Worm (Caenorhabditis elegans) whole organism, L4 larva: ENCODE data around the gene ttbk-5.

Experiments
- nhr-237 ChIP-seq: sonication (generic microtip); optimal IDR thresholded peaks from 2 replicates; lab custom pipeline; 2017; ENCODE audit warnings: missing biosample characterization, missing genetic modification characterization
- nhr-28 ChIP-seq: fragments of 150-350 bp; optimal IDR thresholded peaks from 2 replicates; lab custom pipeline; 2014; ENCODE audit warnings: missing biosample characterization, missing genetic modification characterization
- pha-4 ChIP-seq, 2 experiments: fragments of 150-350 bp in 1 of 2; fragments of 200-800 bp in 1 of 2; sonication (Bioruptor generic) in 1 of 2; IDR thresholded peaks in 1 of 2; optimal IDR thresholded peaks in 1 of 2; 2 replicates each; pipeline versions ENCODE4 v1.3.6 to Lab custom; 2014 to 2022; ENCODE audit warnings: missing genetic modification characterization in 2 of 2, missing genetic modification reagents in 2 of 2, missing biosample characterization in 1 of 2, missing compliant biosample characterization in 1 of 2

- TF ChIP-seq nhr-28 (tag; lab: Kevin White, UChicago): no peak
- no peak for TF ChIP-seq pha-4 (GFP tag; IDR thresholded peaks at IDR 0.05; lab: Robert Waterston, UW)
- TF ChIP-seq pha-4 (tag; optimal IDR thresholded peaks at IDR 0.05; lab: Kevin White, UChicago): no peak
- no peak for TF ChIP-seq nhr-237
These were observed 24.7 kb downstream of the ttbk-5 start, which contains the start of gene C04G2.10 for ce11 chrIV:10115142-10115541.
